Fruit fly (Drosophila melanogaster): Measurements from ENCODE around the gene CG10214.

The CG10214 gene

dm6 chr3R:23729632-23730471, 37.4 kb downstream of the CG10214 start (continued):
- TF ChIP-seq Hr4 (GFP tag; optimal IDR thresholded peaks at IDR 0.05) (no peak), Blimp-1 (GFP tag; optimal IDR thresholded peaks at IDR 0.05) (peak; percentile 72), CG3919 (GFP tag; optimal IDR thresholded peaks at IDR 0.05) (peak; percentile 25), CG3032 (tag; optimal IDR thresholded peaks at IDR 0.05) (no peak), ss (GFP tag; optimal IDR thresholded peaks at IDR 0.05) (peak; percentile 59 to 67), fkh (GFP tag; optimal IDR thresholded peaks at IDR 0.05) (peak; percentile 16), Eip78C (GFP tag) (peak; percentile 84), lz (GFP tag; optimal IDR thresholded peaks at IDR 0.05) (no peak)

dm6 chr3R:23729066-23729465, 38.2 kb downstream of the CG10214 start:
- no peak for TF ChIP-seq acj6 (GFP tag; optimal IDR thresholded peaks at IDR 0.05)
- 0 out of 3 replicates have a peak, but pooled peaks have one; percentile 9 for TF ChIP-seq eg (GFP tag; IDR thresholded peaks at IDR 0.05)
- peak; percentile 93 for TF ChIP-seq fkh (GFP tag; optimal IDR thresholded peaks at IDR 0.05)

dm6 chr3R:23728086-23728485, 39.2 kb downstream of the CG10214 start:
- peak; percentile 16 for TF ChIP-seq Ets96B (tag; optimal IDR thresholded peaks at IDR 0.05)
- no peak for TF ChIP-seq Gug (GFP tag; IDR thresholded peaks at IDR 0.05)
- no peak for TF ChIP-seq Smox (GFP tag; optimal IDR thresholded peaks at IDR 0.05)
- TF ChIP-seq net (GFP tag; optimal IDR thresholded peaks at IDR 0.05) = peak; percentile 33
- TF ChIP-seq Lpt (GFP tag; optimal IDR thresholded peaks at IDR 0.05) = peak; percentile 10
- TF ChIP-seq pdm3 (GFP tag; optimal IDR thresholded peaks at IDR 0.05) = no peak
- TF ChIP-seq svp (GFP tag) = peak; percentile 74
- TF ChIP-seq fd85E (GFP tag; optimal IDR thresholded peaks at IDR 0.05) = no peak
- TF ChIP-seq Sox15 (GFP tag; optimal IDR thresholded peaks at IDR 0.05) = no peak
- peak; percentile 36; the same call in 1 of the 2 replicates for TF ChIP-seq CG15336 (GFP tag; IDR thresholded peaks at IDR 0.05)
- TF ChIP-seq Eip78C (GFP tag) = peak; percentile 71
- TF ChIP-seq cyc (GFP tag; optimal IDR thresholded peaks at IDR 0.05) = no peak
- peak; percentile 6 for TF ChIP-seq spab (GFP tag; optimal IDR thresholded peaks at IDR 0.05)
- TF ChIP-seq CG6163 (GFP tag; IDR thresholded peaks at IDR 0.05) = peak; percentile 81
- peak; percentile 46 for TF ChIP-seq dsx (GFP tag; optimal IDR thresholded peaks at IDR 0.05; ENCODE audit: poor library complexity, severe bottlenecking)
- no peak for TF ChIP-seq OdsH (GFP tag; optimal IDR thresholded peaks at IDR 0.05)
- TF ChIP-seq fd59A (GFP tag; optimal IDR thresholded peaks at IDR 0.05) = no peak
- TF ChIP-seq CG6808 (GFP tag; optimal IDR thresholded peaks at IDR 0.05) = peak; percentile 65
- TF ChIP-seq Eip75B (GFP tag; optimal IDR thresholded peaks at IDR 0.05) = peak; percentile 16
- peak; percentile 44 for TF ChIP-seq CG10669 (GFP tag; optimal IDR thresholded peaks at IDR 0.05)
- no peak for TF ChIP-seq Hr4 (GFP tag; optimal IDR thresholded peaks at IDR 0.05)
- TF ChIP-seq CG4318 (GFP tag; optimal IDR thresholded peaks at IDR 0.05) = no peak
- peak; percentile 21 for TF ChIP-seq CG32006 (GFP tag; optimal IDR thresholded peaks at IDR 0.05)
- peak; percentile 12 for TF ChIP-seq fkh (GFP tag; optimal IDR thresholded peaks at IDR 0.05)
- no peak for TF ChIP-seq CG31627 (GFP tag; optimal IDR thresholded peaks at IDR 0.05)
- TF ChIP-seq CG10631 (GFP tag; optimal IDR thresholded peaks at IDR 0.05) = no peak
- peak; percentile 60 to 77 for TF ChIP-seq ss (GFP tag; optimal IDR thresholded peaks at IDR 0.05)
- TF ChIP-seq CG8319 (GFP tag; optimal IDR thresholded peaks at IDR 0.05) = no peak
- TF ChIP-seq CG9139 (GFP tag; optimal IDR thresholded peaks at IDR 0.05) = peak; percentile 61
- no peak for TF ChIP-seq CG11762 (GFP tag; optimal IDR thresholded peaks at IDR 0.05; ENCODE audit: insufficient read depth)
- TF ChIP-seq CG16779 (tag; optimal IDR thresholded peaks at IDR 0.05) = peak; percentile 66
- TF ChIP-seq eg (GFP tag; IDR thresholded peaks at IDR 0.05) = peak; percentile 78
- peak; percentile 10 for TF ChIP-seq achi (GFP tag; optimal IDR thresholded peaks at IDR 0.05)
- TF ChIP-seq Eip93F (GFP tag; optimal IDR thresholded peaks at IDR 0.05) = peak; percentile 1
- TF ChIP-seq CG6276 (GFP tag; optimal IDR thresholded peaks at IDR 0.05) = peak; percentile 49
- TF ChIP-seq CG6854 (GFP tag; optimal IDR thresholded peaks at IDR 0.05) = no peak
- TF ChIP-seq CG8119 (GFP tag; IDR thresholded peaks at IDR 0.05) = peak; percentile 74; the same call in 2 of the 3 replicates
- no peak for TF ChIP-seq Hr38 (GFP tag; optimal IDR thresholded peaks at IDR 0.05)
- TF ChIP-seq CG3032 (tag; optimal IDR thresholded peaks at IDR 0.05) = peak; percentile 27
- TF ChIP-seq CG1621 (tag; optimal IDR thresholded peaks at IDR 0.05) = peak; percentile 8
